Fruit fly (Drosophila melanogaster) whole organism, prepupa: ENCODE measurements around the gene Inx7.

ENCODE experiments used
- CG11294 ChIP-seq: fragments of 200-800 bp; sonication (Bioruptor generic); IDR thresholded peaks from 2 replicates; pipeline ENCODE4 v1.3.6; 2022; ENCODE audit warnings: missing biosample characterization, missing genetic modification characterization
- CG11902 ChIP-seq: fragments of 200-800 bp; sonication (Bioruptor generic); optimal IDR thresholded peaks from 3 replicates; lab custom pipeline; 2016; ENCODE audit warnings: missing biosample characterization, missing genetic modification characterization
- CG15336 ChIP-seq: fragments of 200-800 bp; sonication (Bioruptor generic); IDR thresholded peaks from 2 replicates; pipeline ENCODE4 v1.3.6; 2022; ENCODE audit warnings: missing biosample characterization, missing genetic modification characterization
- CG16779 ChIP-seq: fragments of 200-800 bp; sonication (Bioruptor generic); optimal IDR thresholded peaks from 3 replicates; lab custom pipeline; 2017; ENCODE audit warnings: missing biosample characterization, mild to moderate bottlenecking, missing genetic modification characterization
- CG3032 ChIP-seq: fragments of 200-800 bp; optimal IDR thresholded peaks from 2 replicates; lab custom pipeline; 2019; ENCODE audit warnings: missing biosample characterization, mild to moderate bottlenecking, missing genetic modification characterization, moderate library complexity
- CG32006 ChIP-seq: fragments of 200-800 bp; sonication (Bioruptor generic); optimal IDR thresholded peaks from 3 replicates; lab custom pipeline; 2017; ENCODE audit warnings: missing biosample characterization, mild to moderate bottlenecking, missing genetic modification characterization
- CG34406 ChIP-seq: fragments of 200-800 bp; sonication (Bioruptor generic); optimal IDR thresholded peaks from 3 replicates; lab custom pipeline; 2016; ENCODE audit warnings: missing biosample characterization, missing genetic modification characterization
- CG3919 ChIP-seq: fragments of 200-800 bp; sonication (Bioruptor generic); optimal IDR thresholded peaks from 3 replicates; lab custom pipeline; 2016; ENCODE audit warnings: missing biosample characterization, missing genetic modification characterization
- CG6163 ChIP-seq: fragments of 200-800 bp; sonication (Bioruptor generic); IDR thresholded peaks from 3 replicates; pipeline ENCODE4 v1.3.6; 2022; ENCODE audit warnings: missing biosample characterization, missing genetic modification characterization
- CG6276 ChIP-seq: fragments of 200-800 bp; sonication (Bioruptor generic); optimal IDR thresholded peaks from 2 replicates; lab custom pipeline; 2017; ENCODE audit warnings: missing biosample characterization, mild to moderate bottlenecking, missing genetic modification characterization
- CG6792 ChIP-seq: fragments of 200-800 bp; sonication (Bioruptor generic); optimal IDR thresholded peaks from 3 replicates; lab custom pipeline; 2016; ENCODE audit warnings: missing biosample characterization, missing genetic modification characterization
- CG6808 ChIP-seq: fragments of 200-800 bp; sonication (Bioruptor generic); optimal IDR thresholded peaks from 3 replicates; lab custom pipeline; 2017; ENCODE audit warnings: missing biosample characterization, missing genetic modification characterization, mild to moderate bottlenecking, moderate library complexity, missing genetic modification reagents
- CG8119 ChIP-seq: fragments of 200-800 bp; sonication (Bioruptor generic); IDR thresholded peaks from 3 replicates; pipeline ENCODE4 v1.3.6; 2022; ENCODE audit warnings: missing biosample characterization, missing genetic modification characterization
- CG8632 ChIP-seq: fragments of 200-800 bp; sonication (Bioruptor generic); optimal IDR thresholded peaks from 3 replicates; lab custom pipeline; 2016; ENCODE audit warnings: missing biosample characterization, missing genetic modification characterization
- CG9139 ChIP-seq: fragments of 200-800 bp; sonication (Bioruptor generic); optimal IDR thresholded peaks from 3 replicates; lab custom pipeline; 2017; ENCODE audit warnings: missing biosample characterization, mild to moderate bottlenecking, missing genetic modification characterization
- Eip93F ChIP-seq: fragments of 200-800 bp; sonication (Bioruptor generic); optimal IDR thresholded peaks from 2 replicates; lab custom pipeline; 2016; ENCODE audit warnings: missing biosample characterization, mild to moderate bottlenecking, missing genetic modification characterization
- Ets21C ChIP-seq: fragments of 200-800 bp; sonication (Bioruptor generic); optimal IDR thresholded peaks from 3 replicates; lab custom pipeline; 2016; ENCODE audit warnings: missing biosample characterization, missing genetic modification characterization
- Ets96B ChIP-seq: fragments of 200-800 bp; optimal IDR thresholded peaks from 2 replicates; lab custom pipeline; 2019; ENCODE audit warnings: missing biosample characterization, mild to moderate bottlenecking, missing genetic modification characterization, moderate library complexity
- Gug ChIP-seq: fragments of 200-800 bp; sonication (Bioruptor generic); IDR thresholded peaks from 2 replicates; pipeline ENCODE4 v1.3.6; 2022; ENCODE audit warnings: missing biosample characterization, missing genetic modification characterization
- Hr38 ChIP-seq: sonication (Bioruptor generic); optimal IDR thresholded peaks from 2 replicates; lab custom pipeline; 2016; ENCODE audit warnings: missing biosample characterization, missing genetic modification characterization
- Hr39 ChIP-seq: fragments of 200-800 bp; sonication (Bioruptor generic); optimal IDR thresholded peaks from 2 replicates; lab custom pipeline; 2016; ENCODE audit warnings: missing biosample characterization, missing genetic modification characterization
- Hr4 ChIP-seq: fragments of 200-800 bp; sonication (Bioruptor generic); optimal IDR thresholded peaks from 3 replicates; lab custom pipeline; 2016; ENCODE audit warnings: missing biosample characterization, missing genetic modification characterization
- OdsH ChIP-seq: fragments of 200-800 bp; sonication (Bioruptor generic); optimal IDR thresholded peaks from 3 replicates; lab custom pipeline; 2016; ENCODE audit warnings: missing biosample characterization, missing genetic modification characterization
- Smox ChIP-seq: fragments of 200-800 bp; sonication (Bioruptor generic); optimal IDR thresholded peaks from 3 replicates; lab custom pipeline; 2016; ENCODE audit warnings: missing biosample characterization, missing genetic modification characterization
- Sox102F ChIP-seq: fragments of 200-800 bp; sonication (Bioruptor generic); optimal IDR thresholded peaks from 2 replicates; lab custom pipeline; 2016; ENCODE audit warnings: missing biosample characterization, mild to moderate bottlenecking, missing genetic modification characterization
- Sox14 ChIP-seq: fragments of 200-800 bp; sonication (Bioruptor generic); optimal IDR thresholded peaks from 3 replicates; lab custom pipeline; 2016; ENCODE audit warnings: missing biosample characterization, missing genetic modification characterization
- Sox15 ChIP-seq: fragments of 200-800 bp; sonication (Bioruptor generic); optimal IDR thresholded peaks from 3 replicates; lab custom pipeline; 2016; ENCODE audit warnings: missing biosample characterization, missing genetic modification characterization
- acj6 ChIP-seq: fragments of 200-800 bp; sonication (Bioruptor generic); optimal IDR thresholded peaks from 3 replicates; lab custom pipeline; 2016; ENCODE audit warnings: missing biosample characterization, missing genetic modification characterization
- cyc ChIP-seq: fragments of 200-800 bp; sonication (Bioruptor generic); optimal IDR thresholded peaks from 3 replicates; lab custom pipeline; 2016; ENCODE audit warnings: missing biosample characterization, missing genetic modification characterization
- dac ChIP-seq: fragments of 200-800 bp; sonication (Bioruptor generic); optimal IDR thresholded peaks from 2 replicates; lab custom pipeline; 2017; ENCODE audit warnings: missing biosample characterization, mild to moderate bottlenecking, missing genetic modification characterization
- dsx ChIP-seq: fragments of 200-800 bp; optimal IDR thresholded peaks from 3 replicates; lab custom pipeline; 2019; ENCODE audit warnings: missing biosample characterization, mild to moderate bottlenecking, missing genetic modification characterization, moderate library complexity; ENCODE audit not compliant: poor library complexity, severe bottlenecking
- esn ChIP-seq: fragments of 200-800 bp; sonication (Bioruptor generic); optimal IDR thresholded peaks from 2 replicates; lab custom pipeline; 2016; ENCODE audit warnings: missing biosample characterization, mild to moderate bottlenecking, missing genetic modification characterization, moderate library complexity
- fd59A ChIP-seq: fragments of 200-800 bp; sonication (Bioruptor generic); optimal IDR thresholded peaks from 2 replicates; lab custom pipeline; 2017; ENCODE audit warnings: missing biosample characterization, mild to moderate bottlenecking, missing genetic modification characterization, missing genetic modification reagents
- fkh ChIP-seq: fragments of 200-800 bp; sonication (Bioruptor generic); optimal IDR thresholded peaks from 3 replicates; lab custom pipeline; 2017; ENCODE audit warnings: missing biosample characterization, mild to moderate bottlenecking, missing genetic modification characterization, moderate library complexity
- lz ChIP-seq: fragments of 200-800 bp; sonication (Bioruptor generic); optimal IDR thresholded peaks from 3 replicates; lab custom pipeline; 2016; ENCODE audit warnings: missing biosample characterization, missing genetic modification characterization
- net ChIP-seq: fragments of 200-800 bp; sonication (Bioruptor generic); optimal IDR thresholded peaks from 3 replicates; lab custom pipeline; 2016; ENCODE audit warnings: missing biosample characterization, missing genetic modification characterization
- pdm3 ChIP-seq: fragments of 200-800 bp; sonication (Bioruptor generic); optimal IDR thresholded peaks from 3 replicates; lab custom pipeline; 2016; ENCODE audit warnings: missing biosample characterization, missing genetic modification characterization
- salr ChIP-seq, 2 experiments: fragments of 200-800 bp; sonication (Bioruptor generic); optimal IDR thresholded peaks; 3 replicates each; lab custom pipeline; 2016 to 2018; ENCODE audit warnings: missing biosample characterization in 2 of 2, missing genetic modification characterization in 2 of 2, mild to moderate bottlenecking in 1 of 2
- spab ChIP-seq: fragments of 200-800 bp; sonication (Bioruptor generic); optimal IDR thresholded peaks from 2 replicates; lab custom pipeline; 2017; ENCODE audit warnings: missing biosample characterization, mild to moderate bottlenecking, missing genetic modification characterization, missing genetic modification reagents
- ss ChIP-seq, 2 experiments: fragments of 200-800 bp; sonication (Bioruptor generic); optimal IDR thresholded peaks; 2 replicates in 1 of 2; 3 replicates in 1 of 2; lab custom pipeline; 2017 to 2018; ENCODE audit warnings: mild to moderate bottlenecking in 2 of 2, missing biosample characterization in 2 of 2, missing genetic modification characterization in 2 of 2, moderate library complexity in 1 of 2
- svp ChIP-seq: fragments of 200-800 bp; sonication (Bioruptor generic); peaks from one replicate; lab custom pipeline; 2016; ENCODE audit warnings: missing biosample characterization, missing genetic modification characterization
- topi ChIP-seq: fragments of 200-800 bp; sonication (Bioruptor generic); optimal IDR thresholded peaks from 3 replicates; lab custom pipeline; 2016; ENCODE audit warnings: missing biosample characterization, missing genetic modification characterization
- vri ChIP-seq: fragments of 200-800 bp; sonication (Bioruptor generic); optimal IDR thresholded peaks from 3 replicates; lab custom pipeline; 2016; ENCODE audit warnings: missing biosample characterization, mild to moderate bottlenecking, missing genetic modification characterization

The Inx7 gene

DNA sequence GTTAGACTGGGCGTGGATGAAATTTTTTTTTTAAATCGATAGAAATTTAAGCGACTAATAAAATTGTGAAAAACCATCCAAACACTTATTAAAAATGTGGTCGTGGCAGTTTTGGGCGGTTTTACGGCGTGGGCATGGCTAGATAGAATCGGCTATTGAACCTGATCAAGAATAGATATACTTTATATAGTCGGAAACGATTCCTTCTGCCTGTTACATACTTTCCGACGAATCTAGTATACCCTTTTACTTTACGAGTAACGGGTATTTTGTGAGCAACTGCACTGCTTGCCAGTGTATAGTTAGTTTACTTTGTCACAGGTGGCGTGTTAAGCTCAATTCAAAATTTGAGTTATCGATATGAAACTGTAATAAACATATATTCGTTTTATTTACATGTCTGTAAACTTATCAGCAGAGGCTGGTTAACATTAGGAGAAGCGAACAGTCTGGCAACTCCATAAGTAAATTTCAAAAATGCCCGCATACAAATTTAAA, 21.6 kb upstream of the Inx7 start (continued):
- no peak for TF ChIP-seq vri (GFP tag; lab: Kevin White, UChicago)
- no peak for TF ChIP-seq CG11902
- peak; percentile 32 for TF ChIP-seq CG32006 (GFP tag; lab: Kevin White, UChicago)
- no peak for TF ChIP-seq net (GFP tag; lab: Kevin White, UChicago)
- TF ChIP-seq cyc, result peak; percentile 11
- TF ChIP-seq Ets21C (GFP tag; lab: Kevin White, UChicago), result peak; percentile 12
- peak; percentile 25 for TF ChIP-seq Sox14 (GFP tag; lab: Kevin White, UChicago)
- no peak for TF ChIP-seq spab (GFP tag; lab: Kevin White, UChicago)
- TF ChIP-seq CG3919 (GFP tag; lab: Kevin White, UChicago), result peak; percentile 14
- peak; percentile 43 for TF ChIP-seq acj6 (GFP tag; lab: Kevin White, UChicago)
- TF ChIP-seq pdm3 (GFP tag; lab: Kevin White, UChicago), result peak; percentile 45
- peak; percentile 54; the same call in 1 of the 3 replicates for TF ChIP-seq CG8119 (GFP tag; lab: Robert Waterston, UW)
- no peak for TF ChIP-seq Hr38 (GFP tag; lab: Kevin White, UChicago)
- TF ChIP-seq salr (GFP tag; optimal IDR thresholded peaks at IDR 0.05; lab: Kevin White, UChicago), result no peak
- peak; percentile 60 for TF ChIP-seq CG15336 (GFP tag; lab: Robert Waterston, UW)
- no peak for TF ChIP-seq CG6276 (GFP tag; lab: Kevin White, UChicago)
- TF ChIP-seq Hr4 (GFP tag; lab: Kevin White, UChicago), result peak; percentile 61
- TF ChIP-seq svp (GFP tag; lab: Kevin White, UChicago), result peak; percentile 85
- TF ChIP-seq CG6808, result peak; percentile 23
- TF ChIP-seq Sox102F (GFP tag; lab: Kevin White, UChicago), result peak; percentile 10
- TF ChIP-seq Smox, result peak; percentile 43
- TF ChIP-seq Gug (GFP tag; lab: Robert Waterston, UW), result no peak
- TF ChIP-seq CG6792, result peak; percentile 32
- TF ChIP-seq CG34406 (GFP tag; lab: Kevin White, UChicago), result peak; percentile 5
- peak; percentile 82 for TF ChIP-seq CG3032 (tag; lab: Kevin White, UChicago)
- no peak for TF ChIP-seq dac (GFP tag; lab: Kevin White, UChicago)
- peak; percentile 16 for TF ChIP-seq Hr39
- TF ChIP-seq CG11294 (GFP tag; lab: Robert Waterston, UW), result no peak
- peak; percentile 23 for TF ChIP-seq CG8632 (GFP tag; lab: Kevin White, UChicago)

dm6 chrX:7013320-7014214, 20.2 kb upstream of the Inx7 start, which contains the start of the genes CG3032 and CG4593:
Gene CG3032 (minus strand): TSS chrX:7013881.
Gene CG4593 (plus strand): TSS chrX:7013887.
- TF ChIP-seq vri (GFP tag; lab: Kevin White, UChicago) (peak; percentile 53), Hr39 (peak; percentile 93), topi (GFP tag; lab: Kevin White, UChicago) (peak; percentile 89), OdsH (GFP tag; lab: Kevin White, UChicago) (peak; percentile 95), ss (GFP tag; optimal IDR thresholded peaks at IDR 0.05; lab: Kevin White, UChicago) (peak; percentile 52 to 64), CG8119 (GFP tag; lab: Robert Waterston, UW) (peak; percentile 91), CG34406 (GFP tag; lab: Kevin White, UChicago) (peak; percentile 80), CG11902 (peak; percentile 83), fkh (GFP tag; lab: Kevin White, UChicago) (peak; percentile 38), CG6163 (GFP tag; lab: Robert Waterston, UW) (peak; percentile 96), salr (GFP tag; optimal IDR thresholded peaks at IDR 0.05; lab: Kevin White, UChicago) (peak; percentile 76 to 79), spab (GFP tag; lab: Kevin White, UChicago) (peak; percentile 64), CG8632 (GFP tag; lab: Kevin White, UChicago) (peak; percentile 76), CG3032 (tag; lab: Kevin White, UChicago) (peak; percentile 96), Ets96B (tag; lab: Kevin White, UChicago) (peak; percentile 85), lz (GFP tag; lab: Kevin White, UChicago) (peak; percentile 91), CG16779 (tag; lab: Kevin White, UChicago) (peak; percentile 71), esn (GFP tag; lab: Kevin White, UChicago) (peak; percentile 89), CG15336 (GFP tag; lab: Robert Waterston, UW) (peak; percentile 94), CG6276 (GFP tag; lab: Kevin White, UChicago) (peak; percentile 90), net (GFP tag; lab: Kevin White, UChicago) (peak; percentile 89), CG6808 (peak; percentile 57), Smox (peak; percentile 89), dsx (peak; percentile 79), fd59A (GFP tag; lab: Kevin White, UChicago) (peak; percentile 59), CG6792 (peak; percentile 88), cyc (peak; percentile 89), Gug (GFP tag; lab: Robert Waterston, UW) (peak; percentile 94), svp (GFP tag; lab: Kevin White, UChicago) (peak; percentile 92), CG32006 (GFP tag; lab: Kevin White, UChicago) (peak; percentile 94), Eip93F (GFP tag; lab: Kevin White, UChicago) (no peak), Ets21C (GFP tag; lab: Kevin White, UChicago) (peak; percentile 84), Sox15 (peak; percentile 89), pdm3 (GFP tag; lab: Kevin White, UChicago) (peak; percentile 95), CG9139 (GFP tag; lab: Kevin White, UChicago) (peak; percentile 42)
